Fruit fly (Drosophila melanogaster): ENCODE results near the gene slf.

Gene slf

dm6 chr2L:4801705-4802216 lies at the start of gene slf:
slf (minus strand) TSS chr2L:4801923.
- no peak for TF ChIP-seq CG8478 (optimal IDR thresholded peaks at IDR 0.05)
- no peak for TF ChIP-seq psq (optimal IDR thresholded peaks at IDR 0.05)
- no peak for TF ChIP-seq EcR (GFP tag; optimal IDR thresholded peaks at IDR 0.05)
- no peak for TF ChIP-seq Dll (optimal IDR thresholded peaks at IDR 0.05)
- no peak for TF ChIP-seq usp (GFP tag; optimal IDR thresholded peaks at IDR 0.05)
- TF ChIP-seq pan (optimal IDR thresholded peaks at IDR 0.05) = no peak

- TF ChIP-seq EcR (GFP tag; optimal IDR thresholded peaks at IDR 0.05) (no peak), pan (optimal IDR thresholded peaks at IDR 0.05) (no peak), psq (optimal IDR thresholded peaks at IDR 0.05) (no peak), Dll (optimal IDR thresholded peaks at IDR 0.05) (no peak), CG8478 (optimal IDR thresholded peaks at IDR 0.05) (no peak), usp (GFP tag; optimal IDR thresholded peaks at IDR 0.05) (no peak)
These were observed 48.6 kb upstream of the slf start, which contains the start of the genes mRpS2 and Mon1 for dm6 chr2L:4850356-4850755. mRpS2 (minus strand) TSS chr2L:4850419. Mon1 (plus strand) TSS chr2L:4850641.

dm6 chr2L:4847191-4847853 lies 45.6 kb upstream of the slf start, which contains the start of the genes mxt and CG11927:
mxt (minus strand) TSS chr2L:4847295.
CG11927 (plus strand) TSS chr2L:4847766.
- TF ChIP-seq Dll (optimal IDR thresholded peaks at IDR 0.05) = no peak
- no peak for TF ChIP-seq pan (optimal IDR thresholded peaks at IDR 0.05)
- no peak for TF ChIP-seq CG8478 (optimal IDR thresholded peaks at IDR 0.05)
- no peak for TF ChIP-seq psq (optimal IDR thresholded peaks at IDR 0.05)
- TF ChIP-seq usp (GFP tag; optimal IDR thresholded peaks at IDR 0.05) = no peak
- TF ChIP-seq EcR (GFP tag; optimal IDR thresholded peaks at IDR 0.05) = no peak

DNA sequence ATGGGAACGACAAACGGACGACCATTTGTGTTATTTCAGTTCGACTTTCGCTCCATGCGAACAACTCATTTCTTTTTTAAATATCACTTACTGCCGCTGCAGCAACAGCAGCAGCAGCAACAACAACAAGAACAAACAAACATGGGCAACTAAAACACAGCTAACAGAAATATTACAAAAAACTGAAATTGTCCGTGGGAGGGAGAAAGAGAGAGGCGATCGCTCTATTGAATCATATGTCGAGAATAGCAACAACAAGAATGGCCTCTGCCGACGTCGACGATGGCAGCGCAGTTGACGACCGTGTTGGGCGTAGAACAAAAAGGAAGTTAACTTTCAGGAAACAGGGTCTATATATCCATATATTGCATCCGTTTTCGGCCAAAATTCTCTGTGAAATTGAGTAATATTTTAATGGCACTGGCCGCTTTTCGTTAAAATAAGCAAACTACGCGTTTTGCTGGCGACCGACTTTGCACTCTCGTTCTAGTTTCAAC lies 45.0 kb upstream of the slf start:
- no peak for TF ChIP-seq pan (optimal IDR thresholded peaks at IDR 0.05)
- no peak for TF ChIP-seq psq (optimal IDR thresholded peaks at IDR 0.05)
- no peak for TF ChIP-seq Dll (optimal IDR thresholded peaks at IDR 0.05)
- TF ChIP-seq CG8478 (optimal IDR thresholded peaks at IDR 0.05) = no peak
- TF ChIP-seq EcR (GFP tag; optimal IDR thresholded peaks at IDR 0.05) = no peak
- TF ChIP-seq usp (GFP tag; optimal IDR thresholded peaks at IDR 0.05) = no peak

DNA sequence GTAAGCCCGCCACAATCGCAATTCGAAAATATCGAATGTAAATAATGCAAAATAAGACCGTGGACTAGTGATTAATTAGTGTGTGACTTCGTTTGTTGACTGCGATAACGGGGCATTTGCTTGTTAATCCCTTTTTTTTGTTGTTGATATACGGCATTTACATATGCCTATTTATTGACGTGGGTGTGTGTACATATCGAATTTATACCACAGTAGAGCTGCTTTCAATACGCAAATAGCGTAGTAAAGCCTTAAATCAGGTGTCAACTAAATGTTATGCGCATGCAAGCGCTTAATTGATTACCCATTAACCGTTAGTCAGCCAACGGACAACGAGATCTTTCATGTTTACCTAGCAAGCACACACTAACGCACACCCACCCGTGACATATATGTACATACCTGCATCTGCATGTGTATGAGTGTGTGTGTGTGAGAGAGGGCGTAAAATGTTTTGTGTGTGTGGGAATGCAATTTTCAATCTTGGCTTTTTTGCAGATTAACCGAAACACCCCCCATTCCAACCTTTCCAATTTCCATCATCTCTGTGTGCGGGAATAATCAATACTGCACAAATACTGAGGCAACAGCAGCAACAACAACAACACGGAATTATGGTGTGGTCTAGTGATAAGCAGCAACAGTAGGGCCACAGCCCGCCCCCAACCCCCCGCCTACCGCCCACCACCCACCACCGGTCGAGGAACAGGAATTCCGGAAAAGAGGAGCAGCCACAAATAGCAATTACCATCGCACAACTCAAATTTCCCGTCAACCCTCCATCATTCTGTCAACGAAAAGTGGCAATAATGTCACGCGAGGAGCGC lies 37.0 kb upstream of the slf start:
- TF ChIP-seq EcR (GFP tag; optimal IDR thresholded peaks at IDR 0.05) = no peak
- TF ChIP-seq usp (GFP tag; optimal IDR thresholded peaks at IDR 0.05) = no peak
- TF ChIP-seq pan (optimal IDR thresholded peaks at IDR 0.05) = no peak
- no peak for TF ChIP-seq Dll (optimal IDR thresholded peaks at IDR 0.05)
- no peak for TF ChIP-seq psq (optimal IDR thresholded peaks at IDR 0.05)
- no peak for TF ChIP-seq CG8478 (optimal IDR thresholded peaks at IDR 0.05)

dm6 chr2L:4837772-4838397 lies 36.2 kb upstream of the slf start, which contains the start of the genes tank and CG12194:
tank (minus strand) TSS chr2L:4837999.
CG12194 (plus strand) TSS chr2L:4838347.
- no peak for TF ChIP-seq EcR (GFP tag; optimal IDR thresholded peaks at IDR 0.05)
- no peak for TF ChIP-seq Dll (optimal IDR thresholded peaks at IDR 0.05)
- no peak for TF ChIP-seq psq (optimal IDR thresholded peaks at IDR 0.05)
- TF ChIP-seq pan (optimal IDR thresholded peaks at IDR 0.05) = no peak
- no peak for TF ChIP-seq CG8478 (optimal IDR thresholded peaks at IDR 0.05)
- TF ChIP-seq usp (GFP tag; optimal IDR thresholded peaks at IDR 0.05) = no peak

dm6 chr2L:4836193-4836592 lies 34.5 kb upstream of the slf start:
- TF ChIP-seq psq (optimal IDR thresholded peaks at IDR 0.05) = no peak
- no peak for TF ChIP-seq Dll (optimal IDR thresholded peaks at IDR 0.05)
- no peak for TF ChIP-seq pan (optimal IDR thresholded peaks at IDR 0.05)
- TF ChIP-seq EcR (GFP tag; optimal IDR thresholded peaks at IDR 0.05) = no peak
- no peak for TF ChIP-seq usp (GFP tag; optimal IDR thresholded peaks at IDR 0.05)
- TF ChIP-seq CG8478 (optimal IDR thresholded peaks at IDR 0.05) = no peak

DNA sequence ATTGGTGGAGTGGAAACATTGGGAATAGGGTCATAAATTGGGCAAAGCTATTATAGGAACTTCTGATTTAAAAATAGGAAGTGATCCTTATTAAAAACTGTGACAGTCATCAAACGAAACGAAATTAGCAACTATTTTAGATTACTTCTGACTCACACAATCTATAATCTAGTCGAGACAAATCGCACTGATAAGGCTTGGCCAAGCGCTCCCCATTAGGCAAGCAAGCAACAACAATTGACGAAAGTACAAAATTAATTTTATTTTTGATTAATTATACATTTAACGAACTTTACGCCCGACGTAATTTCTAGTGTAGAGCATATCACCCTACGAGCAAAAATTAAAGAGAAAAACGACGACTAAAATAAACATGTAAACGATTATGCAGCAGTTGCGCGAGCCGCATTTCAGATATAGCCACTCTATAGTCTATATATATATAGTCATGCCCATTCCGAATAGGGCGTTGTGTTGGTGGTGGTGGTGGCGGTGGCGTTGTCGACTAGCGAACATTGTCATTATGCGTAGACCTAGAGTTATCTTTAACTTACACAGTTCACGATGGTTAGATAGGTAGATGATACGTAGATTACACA lies 33.5 kb upstream of the slf start, which contains the start of gene Ir25a:
Ir25a (minus strand) TSS at position 210 of the 599 bp plus-strand sequence.
- TF ChIP-seq usp (GFP tag; optimal IDR thresholded peaks at IDR 0.05) (no peak), psq (optimal IDR thresholded peaks at IDR 0.05) (no peak), Dll (optimal IDR thresholded peaks at IDR 0.05) (no peak), pan (optimal IDR thresholded peaks at IDR 0.05) (no peak), EcR (GFP tag; optimal IDR thresholded peaks at IDR 0.05) (no peak), CG8478 (optimal IDR thresholded peaks at IDR 0.05) (no peak)

DNA sequence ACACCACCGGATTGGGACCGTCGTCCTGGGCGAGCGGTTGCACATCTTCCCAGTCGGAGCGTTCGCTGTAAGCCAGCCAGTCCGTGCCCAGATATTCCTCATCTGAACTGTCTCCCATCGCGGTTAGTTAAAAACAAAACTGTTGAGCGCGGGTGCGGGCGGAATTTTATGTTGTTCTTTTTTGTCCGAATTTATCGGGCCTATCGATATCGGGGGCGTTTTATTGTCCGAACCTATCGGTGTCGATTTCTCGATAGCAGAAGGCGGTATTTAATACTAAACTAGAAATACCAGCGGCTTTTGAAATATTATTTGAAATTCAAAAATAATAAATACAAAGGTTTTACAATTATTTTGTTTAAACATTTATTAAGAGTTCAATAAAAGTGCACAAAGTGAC lies 28.8 kb upstream of the slf start, which contains the start of gene Fnta:
Fnta (minus strand) TSS at position 204 of the 400 bp plus-strand sequence.
- TF ChIP-seq psq (optimal IDR thresholded peaks at IDR 0.05) (no peak), CG8478 (optimal IDR thresholded peaks at IDR 0.05) (no peak), Dll (optimal IDR thresholded peaks at IDR 0.05) (no peak), usp (GFP tag; optimal IDR thresholded peaks at IDR 0.05) (no peak), EcR (GFP tag; optimal IDR thresholded peaks at IDR 0.05) (no peak), pan (optimal IDR thresholded peaks at IDR 0.05) (no peak)

- TF ChIP-seq psq (optimal IDR thresholded peaks at IDR 0.05) (no peak), pan (optimal IDR thresholded peaks at IDR 0.05) (no peak), Dll (optimal IDR thresholded peaks at IDR 0.05) (no peak), usp (GFP tag; optimal IDR thresholded peaks at IDR 0.05) (no peak), CG8478 (optimal IDR thresholded peaks at IDR 0.05) (no peak), EcR (GFP tag; optimal IDR thresholded peaks at IDR 0.05) (no peak)
These were observed 27.3 kb upstream of the slf start for dm6 chr2L:4829040-4829439.

All from whole organism.